Worm (Caenorhabditis elegans) whole organism, early embryonic: ENCODE data around the gene R04B5.7.

Source experiments
- B0310.2 ChIP-seq: sonication (generic microtip); optimal IDR thresholded peaks from 2 replicates; lab custom pipeline; 2016; ENCODE audit warnings: mild to moderate bottlenecking, missing genetic modification characterization, missing compliant biosample characterization
- aly-1 ChIP-seq: sonication (generic microtip); optimal IDR thresholded peaks from 2 replicates; lab custom pipeline; 2016; ENCODE audit warnings: missing genetic modification characterization, missing compliant biosample characterization
- ama-1 ChIP-seq: fragments of 150-350 bp; optimal IDR thresholded peaks from 2 replicates; lab custom pipeline; 2014
- ceh-13 ChIP-seq: fragments of 200-800 bp; sonication (Bioruptor generic); optimal IDR thresholded peaks from 2 replicates; lab custom pipeline; 2018; ENCODE audit warnings: mild to moderate bottlenecking, missing genetic modification characterization, missing compliant biosample characterization
- hmbx-1 ChIP-seq: sonication (generic microtip); optimal IDR thresholded peaks from 2 replicates; lab custom pipeline; 2016; ENCODE audit warnings: mild to moderate bottlenecking, missing genetic modification characterization, missing compliant biosample characterization
- hmg-4 ChIP-seq: fragments of 200-800 bp; sonication (Bioruptor generic); optimal IDR thresholded peaks from 2 replicates; lab custom pipeline; 2018; ENCODE audit warnings: mild to moderate bottlenecking, missing genetic modification characterization, missing compliant biosample characterization
- hnd-1 ChIP-seq: sonication (generic microtip); optimal IDR thresholded peaks from 2 replicates; lab custom pipeline; 2016; ENCODE audit warnings: missing genetic modification characterization, missing compliant biosample characterization
- pes-1 ChIP-seq: fragments of 200-800 bp; sonication (Bioruptor generic); IDR thresholded peaks from 2 replicates; pipeline ENCODE4 v1.3.6; 2022; ENCODE audit warnings: missing genetic modification reagents, missing genetic modification characterization, missing compliant biosample characterization
- scrt-1 ChIP-seq: fragments of 200-800 bp; sonication (Bioruptor generic); IDR thresholded peaks from 2 replicates; pipeline ENCODE4 v1.3.6; 2022; ENCODE audit warnings: missing genetic modification characterization, missing compliant biosample characterization
- tbx-11 ChIP-seq: fragments of 200-800 bp; sonication (Bioruptor generic); IDR thresholded peaks from 2 replicates; pipeline ENCODE4 v1.3.6; 2022; ENCODE audit warnings: missing genetic modification characterization, missing compliant biosample characterization
- tbx-37 ChIP-seq: fragments of 200-800 bp; sonication (Bioruptor generic); conservative IDR thresholded peaks from 2 replicates; pipeline ENCODE4 v1.3.6; 2022; ENCODE audit warnings: missing genetic modification reagents, missing genetic modification characterization, missing compliant biosample characterization
- tra-4 ChIP-seq: sonication (generic microtip); optimal IDR thresholded peaks from 2 replicates; lab custom pipeline; 2017; ENCODE audit warnings: missing genetic modification characterization, missing compliant biosample characterization

ce11 chrV:10107309-10107708 is 16.9 kb upstream of the R04B5.7 start, which contains the start of gene C08B6.11:
- TF ChIP-seq pes-1 (GFP tag; lab: Robert Waterston, UW) (no peak), aly-1 (no peak), tbx-37 (GFP tag; lab: Robert Waterston, UW) (no peak), ama-1 (no peak), scrt-1 (GFP tag; lab: Robert Waterston, UW) (no peak), hmbx-1 (no peak), ceh-13 (GFP tag; lab: Kevin White, UChicago) (no peak), tra-4 (no peak), B0310.2 (tag; lab: Kevin White, UChicago) (no peak), hnd-1 (tag; lab: Kevin White, UChicago) (no peak), hmg-4 (GFP tag; lab: Kevin White, UChicago) (no peak), tbx-11 (GFP tag; lab: Robert Waterston, UW) (no peak)
